Fruit fly (Drosophila melanogaster): Measurements from ENCODE around the gene CG1943.

Gene CG1943

dm6 chr3R:7091904-7092303 lies 17.2 kb downstream of the CG1943 start:
- no peak for TF ChIP-seq Abd-B (GFP tag; optimal IDR thresholded peaks at IDR 0.05)
- no peak for TF ChIP-seq dmrt93B (GFP tag; optimal IDR thresholded peaks at IDR 0.05)
- no peak for TF ChIP-seq Jra (GFP tag; optimal IDR thresholded peaks at IDR 0.05)

dm6 chr3R:7093592-7093991 lies 18.9 kb downstream of the CG1943 start:
- TF ChIP-seq brk (GFP tag; optimal IDR thresholded peaks at IDR 0.05) = peak; percentile 8
- peak; percentile 11 for TF ChIP-seq Hr83 (GFP tag; optimal IDR thresholded peaks at IDR 0.05; ENCODE audit: poor library complexity, severe bottlenecking)
- TF ChIP-seq lola (GFP tag; optimal IDR thresholded peaks at IDR 0.05) = no peak
- no peak for TF ChIP-seq tai (GFP tag; optimal IDR thresholded peaks at IDR 0.05)
- TF ChIP-seq fru (GFP tag; optimal IDR thresholded peaks at IDR 0.05) = no peak
- no peak for TF ChIP-seq br (GFP tag; optimal IDR thresholded peaks at IDR 0.05)
- TF ChIP-seq foxo (GFP tag; optimal IDR thresholded peaks at IDR 0.05) = peak in 1 of 2 experiments; percentile 18
- no peak for TF ChIP-seq OdsH (GFP tag; optimal IDR thresholded peaks at IDR 0.05)
- TF ChIP-seq Myc (optimal IDR thresholded peaks at IDR 0.05) = no peak
- TF ChIP-seq Dif (GFP tag; optimal IDR thresholded peaks at IDR 0.05; ENCODE audit: partially characterized antibody) = no peak
- TF ChIP-seq ey (GFP tag; optimal IDR thresholded peaks at IDR 0.05) = peak; percentile 9
- peak; percentile 46 for TF ChIP-seq HLH106 (tag; optimal IDR thresholded peaks at IDR 0.05)
- no peak for TF ChIP-seq sv (GFP tag; optimal IDR thresholded peaks at IDR 0.05)
- TF ChIP-seq Dfd (GFP tag; optimal IDR thresholded peaks at IDR 0.05) = no peak
- TF ChIP-seq psq (GFP tag; optimal IDR thresholded peaks at IDR 0.05) = no peak
- no peak for TF ChIP-seq dsf (GFP tag; optimal IDR thresholded peaks at IDR 0.05; ENCODE audit: borderline replicate concordance)
- TF ChIP-seq woc (GFP tag; optimal IDR thresholded peaks at IDR 0.05) = peak; percentile 10

- TF ChIP-seq Myc (optimal IDR thresholded peaks at IDR 0.05) (peak; percentile 52), dl (GFP tag; optimal IDR thresholded peaks at IDR 0.05; ENCODE audit: insufficient read depth in 1 of 2, partially characterized antibody in 2 of 2) (no peak), Hnf4 (GFP tag; optimal IDR thresholded peaks at IDR 0.05) (no peak)
Observed at dm6 chr3R:7094368-7094767, 19.7 kb downstream of the CG1943 start.

dm6 chr3R:7102853-7103833 lies 28.5 kb downstream of the CG1943 start:
- TF ChIP-seq foxo (GFP tag; optimal IDR thresholded peaks at IDR 0.05) = no peak
- TF ChIP-seq dl (GFP tag; optimal IDR thresholded peaks at IDR 0.05; ENCODE audit: insufficient read depth in 1 of 2, partially characterized antibody in 2 of 2) = peak in 1 of 2 experiments; percentile 79
- no peak for TF ChIP-seq ey (GFP tag; optimal IDR thresholded peaks at IDR 0.05)
- TF ChIP-seq brk (GFP tag; optimal IDR thresholded peaks at IDR 0.05) = no peak
- TF ChIP-seq psq (GFP tag; optimal IDR thresholded peaks at IDR 0.05) = peak; percentile 23
- TF ChIP-seq Dif (GFP tag; optimal IDR thresholded peaks at IDR 0.05; ENCODE audit: partially characterized antibody) = peak; percentile 72
- TF ChIP-seq Vsx2 (GFP tag; optimal IDR thresholded peaks at IDR 0.05; ENCODE audit: partially characterized antibody) = peak; percentile 11
- no peak for TF ChIP-seq dmrt93B (GFP tag; optimal IDR thresholded peaks at IDR 0.05)
- no peak for TF ChIP-seq br (GFP tag; optimal IDR thresholded peaks at IDR 0.05)
- peak; percentile 45 for TF ChIP-seq sage (GFP tag; optimal IDR thresholded peaks at IDR 0.05)
- TF ChIP-seq rgr (GFP tag; optimal IDR thresholded peaks at IDR 0.05) = no peak
- TF ChIP-seq Mio (GFP tag; optimal IDR thresholded peaks at IDR 0.05) = no peak
- no peak for TF ChIP-seq Rel (GFP tag; optimal IDR thresholded peaks at IDR 0.05)
- TF ChIP-seq Rel (tag; optimal IDR thresholded peaks at IDR 0.05) = peak; percentile 0
- TF ChIP-seq woc (GFP tag; optimal IDR thresholded peaks at IDR 0.05) = peak; percentile 2
- TF ChIP-seq N (GFP tag; optimal IDR thresholded peaks at IDR 0.05) = no peak
- TF ChIP-seq Sp1 (GFP tag; optimal IDR thresholded peaks at IDR 0.05) = no peak
- TF ChIP-seq Dfd (GFP tag; optimal IDR thresholded peaks at IDR 0.05) = peak; percentile 23

- TF ChIP-seq h (GFP tag; optimal IDR thresholded peaks at IDR 0.05) (no peak), Hr78 (GFP tag; optimal IDR thresholded peaks at IDR 0.05) (no peak), Mio (GFP tag; optimal IDR thresholded peaks at IDR 0.05) (no peak), dmrt93B (GFP tag; optimal IDR thresholded peaks at IDR 0.05) (no peak), foxo (GFP tag; optimal IDR thresholded peaks at IDR 0.05) (no peak), dl (GFP tag; optimal IDR thresholded peaks at IDR 0.05; ENCODE audit: insufficient read depth in 1 of 2, partially characterized antibody in 2 of 2) (no peak), Dif (GFP tag; optimal IDR thresholded peaks at IDR 0.05; ENCODE audit: partially characterized antibody) (no peak), sage (GFP tag; optimal IDR thresholded peaks at IDR 0.05) (no peak)
Observed at dm6 chr3R:7104308-7104707, 29.6 kb downstream of the CG1943 start.

Measured in whole organism, wandering third instar larva.